Worm (Caenorhabditis elegans): ENCODE results near the gene F14E5.8.

F14E5.8 gene

ce11 chrII:8390751-8391150 lies 29.1 kb upstream of the F14E5.8 start, which contains the start of gene F49E12.10:
TSS of gene F49E12.10 (plus strand) at chrII:8391051.
- no peak for TF ChIP-seq rnt-1 (tag; optimal IDR thresholded peaks at IDR 0.05)
- TF ChIP-seq ceh-82 (tag; optimal IDR thresholded peaks at IDR 0.05), result no peak
- TF ChIP-seq aly-2 (tag; optimal IDR thresholded peaks at IDR 0.05), result no peak
- TF ChIP-seq aha-1 (tag; optimal IDR thresholded peaks at IDR 0.05), result no peak
- TF ChIP-seq irx-1 (tag; optimal IDR thresholded peaks at IDR 0.05), result no peak
- TF ChIP-seq swsn-7 (tag; optimal IDR thresholded peaks at IDR 0.05), result no peak
- TF ChIP-seq mep-1 (tag; optimal IDR thresholded peaks at IDR 0.05), result no peak
- TF ChIP-seq ceh-90 (tag; optimal IDR thresholded peaks at IDR 0.05), result no peak
- TF ChIP-seq mef-2 (tag; optimal IDR thresholded peaks at IDR 0.05), result no peak
- no peak for TF ChIP-seq ztf-4 (tag; optimal IDR thresholded peaks at IDR 0.05)
- no peak for TF ChIP-seq jun-1 (tag; optimal IDR thresholded peaks at IDR 0.05)
- TF ChIP-seq elt-3 (tag; optimal IDR thresholded peaks at IDR 0.05), result no peak
- no peak for TF ChIP-seq lin-14 (GFP tag; optimal IDR thresholded peaks at IDR 0.05)
- no peak for TF ChIP-seq sox-4 (tag; optimal IDR thresholded peaks at IDR 0.05)

- TF ChIP-seq unc-130 (tag; optimal IDR thresholded peaks at IDR 0.05) (no peak), blmp-1 (tag; optimal IDR thresholded peaks at IDR 0.05) (no peak), xbp-1 (tag; optimal IDR thresholded peaks at IDR 0.05) (no peak), mdl-1 (tag; optimal IDR thresholded peaks at IDR 0.05) (no peak), efl-3 (GFP tag; optimal IDR thresholded peaks at IDR 0.05) (no peak), pqm-1 (tag; optimal IDR thresholded peaks at IDR 0.05) (no peak), hlh-17 (GFP tag; optimal IDR thresholded peaks at IDR 0.05; ENCODE audit: borderline replicate concordance) (no peak), mep-1 (tag; optimal IDR thresholded peaks at IDR 0.05) (no peak), C04F5.9 (tag; optimal IDR thresholded peaks at IDR 0.05) (no peak), jun-1 (tag; optimal IDR thresholded peaks at IDR 0.05) (no peak), ztf-4 (tag; optimal IDR thresholded peaks at IDR 0.05) (no peak)
Measured at ce11 chrII:8392215-8392614, 27.7 kb upstream of the F14E5.8 start.

DNA sequence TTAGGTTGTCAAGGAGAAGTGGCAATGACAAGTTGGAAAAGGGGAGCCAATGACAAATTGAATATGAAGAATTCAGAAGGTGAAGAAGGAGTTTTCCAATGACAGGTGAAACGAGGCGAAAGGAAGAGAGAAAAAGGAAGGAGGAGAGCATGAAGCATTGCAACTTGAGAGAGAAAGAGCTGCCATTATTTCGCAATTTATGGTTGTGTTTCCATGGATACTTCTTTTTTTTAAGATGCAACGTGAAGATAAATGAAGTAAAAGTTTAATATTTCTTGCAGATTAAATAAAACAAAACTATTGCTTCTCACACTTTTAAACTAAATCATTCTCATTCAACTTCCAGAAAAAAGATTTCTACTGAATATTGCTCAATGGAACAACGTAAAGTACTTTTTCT lies 25.7 kb upstream of the F14E5.8 start, which contains the start of gene F49E12.8:
TSS of gene F49E12.8 (minus strand) at position 101 of the 400 bp plus-strand sequence.
- peak; percentile 13 for TF ChIP-seq nhr-71 (tag; optimal IDR thresholded peaks at IDR 0.05)
- peak; percentile 59 for TF ChIP-seq fkh-8 (tag; optimal IDR thresholded peaks at IDR 0.05)
- TF ChIP-seq ztf-4 (tag; optimal IDR thresholded peaks at IDR 0.05), result no peak
- no peak for TF ChIP-seq lsy-2 (tag; optimal IDR thresholded peaks at IDR 0.05)

DNA sequence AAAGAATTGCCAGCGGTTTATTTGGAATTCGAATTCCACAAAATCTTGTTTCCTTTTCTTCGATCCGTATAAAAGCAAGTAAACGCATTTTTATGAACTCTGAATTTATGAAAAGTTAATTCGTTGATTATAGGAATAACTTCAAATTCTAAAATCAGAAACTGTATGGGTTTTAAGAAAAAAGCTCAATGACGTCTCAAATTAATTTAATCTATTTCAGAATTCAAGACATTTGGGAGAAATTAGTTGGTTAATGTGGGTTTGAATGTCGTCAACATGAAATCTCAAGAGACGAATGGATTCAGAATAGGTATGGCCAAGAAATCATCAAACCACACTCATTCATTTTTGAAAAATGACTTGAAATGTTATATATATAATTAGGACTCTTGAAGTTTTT lies 23.9 kb upstream of the F14E5.8 start, which contains the start of gene F49E12.7:
TSS of gene F49E12.7 (minus strand) at position 101 of the 400 bp plus-strand sequence.
- TF ChIP-seq alr-1 (tag; optimal IDR thresholded peaks at IDR 0.05; ENCODE audit: borderline replicate concordance), result no peak
- TF ChIP-seq ces-1 (GFP tag; optimal IDR thresholded peaks at IDR 0.05), result no peak
- TF ChIP-seq ceh-8 (GFP tag; optimal IDR thresholded peaks at IDR 0.05), result peak; percentile 47

- TF ChIP-seq nhr-20 (tag; optimal IDR thresholded peaks at IDR 0.05), result no peak
- TF ChIP-seq nhr-90 (tag; optimal IDR thresholded peaks at IDR 0.05; ENCODE audit: poor library complexity), result no peak
- no peak for TF ChIP-seq pax-3 (tag; optimal IDR thresholded peaks at IDR 0.05)
Measured at ce11 chrII:8399064-8399463, 20.8 kb upstream of the F14E5.8 start, which contains the start of gene dod-23. TSS of gene dod-23 (minus strand) at chrII:8399164.

ce11 chrII:8399997-8400396 lies 19.9 kb upstream of the F14E5.8 start:
- TF ChIP-seq elt-2 (tag; optimal IDR thresholded peaks at IDR 0.05), result peak; percentile 77
- TF ChIP-seq nhr-90 (tag; optimal IDR thresholded peaks at IDR 0.05; ENCODE audit: poor library complexity), result no peak
- TF ChIP-seq ceh-8 (GFP tag; optimal IDR thresholded peaks at IDR 0.05), result no peak
- peak; percentile 48 for TF ChIP-seq jun-1 (tag; optimal IDR thresholded peaks at IDR 0.05)
